Worm (Caenorhabditis elegans) whole organism, L4 larva: ENCODE results near the gene miz-1.

Experiments used
- F37D6.2 ChIP-seq: sonication (generic microtip); optimal IDR thresholded peaks from 2 replicates; lab custom pipeline; 2016; ENCODE audit warnings: mild to moderate bottlenecking, missing genetic modification characterization, missing compliant biosample characterization
- F49E8.2 ChIP-seq: sonication (generic microtip); optimal IDR thresholded peaks from 2 replicates; lab custom pipeline; 2016; ENCODE audit warnings: missing compliant biosample characterization, mild to moderate bottlenecking, missing genetic modification characterization, borderline replicate concordance
- T20F7.1 ChIP-seq: fragments of 200-800 bp; sonication (Bioruptor generic); optimal IDR thresholded peaks from 2 replicates; lab custom pipeline; 2018; ENCODE audit warnings: mild to moderate bottlenecking, missing genetic modification characterization, missing compliant biosample characterization
- T26A8.4 ChIP-seq: fragments of 200-800 bp; sonication (Bioruptor generic); IDR thresholded peaks from 2 replicates; pipeline ENCODE4 v1.3.6; 2022; ENCODE audit warnings: missing genetic modification characterization, missing compliant biosample characterization
- Y105C5A.15 ChIP-seq: fragments of 200-800 bp; sonication (Bioruptor generic); IDR thresholded peaks from 2 replicates; pipeline ENCODE4 v1.3.6; 2022; ENCODE audit warnings: missing genetic modification characterization, missing compliant biosample characterization
- Y75B8A.6 ChIP-seq: fragments of 200-800 bp; sonication (Bioruptor generic); IDR thresholded peaks from 2 replicates; pipeline ENCODE4 v1.3.6; 2022; ENCODE audit warnings: missing genetic modification reagents, missing genetic modification characterization, missing compliant biosample characterization
- arid-1 ChIP-seq: fragments of 200-800 bp; sonication (Bioruptor generic); conservative IDR thresholded peaks from 2 replicates; pipeline ENCODE4 v1.3.6; 2022; ENCODE audit warnings: missing genetic modification reagents, missing genetic modification characterization, missing compliant biosample characterization
- attf-4 ChIP-seq: sonication (generic microtip); optimal IDR thresholded peaks from 3 replicates; lab custom pipeline; 2017; ENCODE audit warnings: missing biosample characterization, missing genetic modification characterization
- ceh-44 ChIP-seq: fragments of 200-800 bp; sonication (Bioruptor generic); IDR thresholded peaks from 2 replicates; pipeline ENCODE4 v1.3.6; 2022; ENCODE audit warnings: missing genetic modification reagents, missing genetic modification characterization, missing compliant biosample characterization
- ces-1 ChIP-seq: fragments of 150-350 bp; sonication (generic microtip); optimal IDR thresholded peaks from 4 replicates; lab custom pipeline; 2014; ENCODE audit warnings: missing biosample characterization, missing genetic modification reagents, missing genetic modification characterization
- ctbp-1 ChIP-seq: fragments of 200-800 bp; sonication (Bioruptor generic); IDR thresholded peaks from 2 replicates; pipeline ENCODE4 v1.3.6; 2022; ENCODE audit warnings: missing genetic modification reagents, missing genetic modification characterization, missing compliant biosample characterization
- daf-16 ChIP-seq, 3 experiments: sonication (generic microtip); optimal IDR thresholded peaks; 2 replicates each; lab custom pipeline; 2016 to 2017; ENCODE audit warnings: missing genetic modification characterization in 3 of 3, missing genetic modification reagents in 3 of 3, mild to moderate bottlenecking in 2 of 3, missing compliant biosample characterization in 2 of 3, missing biosample characterization in 1 of 3, moderate library complexity in 1 of 3
- daf-19 ChIP-seq: fragments of 200-800 bp; sonication (Bioruptor generic); conservative IDR thresholded peaks from 2 replicates; pipeline ENCODE4 v1.3.6; 2022; ENCODE audit warnings: missing genetic modification characterization, missing compliant biosample characterization
- dpl-1 ChIP-seq: fragments of 150-350 bp; optimal IDR thresholded peaks from 2 replicates; lab custom pipeline; 2014; ENCODE audit warnings: missing biosample characterization, missing genetic modification reagents, missing genetic modification characterization
- dve-1 ChIP-seq: sonication (generic microtip); optimal IDR thresholded peaks from 2 replicates; lab custom pipeline; 2017; ENCODE audit warnings: antibody characterized with exemption, mild to moderate bottlenecking, missing genetic modification characterization, missing compliant biosample characterization; ENCODE audit not compliant: insufficient read depth
- egl-27 ChIP-seq: sonication (generic microtip); optimal IDR thresholded peaks from 3 replicates; lab custom pipeline; 2017; ENCODE audit warnings: missing biosample characterization, missing genetic modification reagents, missing genetic modification characterization
- egl-43 ChIP-seq: fragments of 200-800 bp; sonication (Bioruptor generic); IDR thresholded peaks from 2 replicates; pipeline ENCODE4 v1.3.6; 2022; ENCODE audit warnings: missing genetic modification reagents, missing genetic modification characterization, missing compliant biosample characterization
- fos-1 ChIP-seq: fragments of 150-350 bp; optimal IDR thresholded peaks from 2 replicates; lab custom pipeline; 2014; ENCODE audit warnings: missing biosample characterization, missing genetic modification characterization
- hlh-30 ChIP-seq: sonication (generic microtip); optimal IDR thresholded peaks from 2 replicates; lab custom pipeline; 2017; ENCODE audit warnings: antibody characterized with exemption, mild to moderate bottlenecking, missing genetic modification characterization, missing compliant biosample characterization; ENCODE audit not compliant: insufficient read depth
- hmg-1.1 ChIP-seq: fragments of 200-800 bp; sonication (Bioruptor generic); IDR thresholded peaks from 2 replicates; pipeline ENCODE4 v1.3.6; 2022; ENCODE audit warnings: missing genetic modification reagents, missing genetic modification characterization, missing compliant biosample characterization
- lim-7 ChIP-seq: fragments of 200-800 bp; sonication (Bioruptor generic); IDR thresholded peaks from 2 replicates; pipeline ENCODE4 v1.3.6; 2022; ENCODE audit warnings: missing genetic modification characterization, missing compliant biosample characterization
- lin-1 ChIP-seq: fragments of 200-800 bp; sonication (Bioruptor generic); IDR thresholded peaks from 2 replicates; pipeline ENCODE4 v1.3.6; 2022; ENCODE audit warnings: missing genetic modification reagents, missing genetic modification characterization, missing compliant biosample characterization
- lin-13 ChIP-seq: fragments of 150-350 bp; optimal IDR thresholded peaks from 2 replicates; lab custom pipeline; 2014; ENCODE audit warnings: missing biosample characterization, missing genetic modification reagents, missing genetic modification characterization
- lin-15B ChIP-seq: fragments of 150-350 bp; sonication (generic microtip); optimal IDR thresholded peaks from 3 replicates; lab custom pipeline; 2014; ENCODE audit warnings: missing biosample characterization, missing genetic modification characterization
- lin-38 ChIP-seq: fragments of 200-800 bp; sonication (Bioruptor generic); IDR thresholded peaks from 2 replicates; pipeline ENCODE4 v1.3.6; 2022; ENCODE audit warnings: missing genetic modification reagents, missing genetic modification characterization, missing compliant biosample characterization
- lin-39 ChIP-seq: fragments of 150-350 bp; optimal IDR thresholded peaks from 2 replicates; lab custom pipeline; 2014; ENCODE audit warnings: missing biosample characterization, missing genetic modification reagents, missing genetic modification characterization
- lsy-2 ChIP-seq, 2 experiments: fragments of 150-350 bp in 1 of 2; sonication (generic microtip) in 1 of 2; optimal IDR thresholded peaks; 2 replicates each; lab custom pipeline; 2014 to 2017; ENCODE audit warnings: missing biosample characterization in 2 of 2, missing genetic modification characterization in 2 of 2
- madf-5 ChIP-seq, 2 experiments: fragments of 200-800 bp; sonication (Bioruptor generic); IDR thresholded peaks; 2 replicates each; pipeline ENCODE4 v1.3.6; 2022; ENCODE audit warnings: missing compliant biosample characterization in 2 of 2, missing genetic modification characterization in 2 of 2
- madf-9 ChIP-seq: fragments of 200-800 bp; sonication (Bioruptor generic); conservative IDR thresholded peaks from 2 replicates; pipeline ENCODE4 v1.3.6; 2022; ENCODE audit warnings: missing genetic modification reagents, missing genetic modification characterization, missing compliant biosample characterization
- mdl-1 ChIP-seq, 2 experiments: fragments of 150-350 bp in 1 of 2; sonication (generic microtip) in 1 of 2; optimal IDR thresholded peaks; 2 replicates each; lab custom pipeline; 2014 to 2017; ENCODE audit warnings: missing biosample characterization in 2 of 2, missing genetic modification characterization in 2 of 2
- mep-1 ChIP-seq: fragments of 150-350 bp; sonication (generic microtip); optimal IDR thresholded peaks from 3 replicates; lab custom pipeline; 2014; ENCODE audit warnings: missing biosample characterization, missing genetic modification characterization
- mxl-2 ChIP-seq: fragments of 200-800 bp; sonication (Bioruptor generic); conservative IDR thresholded peaks from 2 replicates; pipeline ENCODE4 v1.3.6; 2022; ENCODE audit warnings: missing genetic modification reagents, missing genetic modification characterization, missing compliant biosample characterization
- mxl-3 ChIP-seq: fragments of 200-800 bp; sonication (Bioruptor generic); optimal IDR thresholded peaks from 2 replicates; lab custom pipeline; 2018; ENCODE audit warnings: mild to moderate bottlenecking, missing genetic modification characterization, missing compliant biosample characterization
- nhr-102 ChIP-seq: sonication (generic microtip); optimal IDR thresholded peaks from 2 replicates; lab custom pipeline; 2016; ENCODE audit warnings: mild to moderate bottlenecking, missing genetic modification characterization, moderate library complexity, missing compliant biosample characterization
- nhr-237 ChIP-seq: sonication (generic microtip); optimal IDR thresholded peaks from 2 replicates; lab custom pipeline; 2017; ENCODE audit warnings: missing biosample characterization, missing genetic modification characterization
- nhr-25 ChIP-seq: sonication (generic microtip); optimal IDR thresholded peaks from 2 replicates; lab custom pipeline; 2017; ENCODE audit warnings: missing genetic modification characterization, mild to moderate bottlenecking, missing compliant biosample characterization, antibody characterized with exemption, moderate library complexity, borderline replicate concordance; ENCODE audit not compliant: insufficient read depth
- nhr-28 ChIP-seq: fragments of 150-350 bp; optimal IDR thresholded peaks from 2 replicates; lab custom pipeline; 2014; ENCODE audit warnings: missing biosample characterization, missing genetic modification characterization
- nhr-41 ChIP-seq: fragments of 200-800 bp; sonication (Bioruptor generic); IDR thresholded peaks from 2 replicates; pipeline ENCODE4 v1.3.6; 2022; ENCODE audit warnings: missing genetic modification reagents, missing genetic modification characterization, missing compliant biosample characterization
- nhr-42 ChIP-seq: fragments of 200-800 bp; sonication (Bioruptor generic); IDR thresholded peaks from 2 replicates; pipeline ENCODE4 v1.3.6; 2022; ENCODE audit warnings: missing genetic modification characterization, missing compliant biosample characterization
- skn-1 ChIP-seq: fragments of 150-350 bp; optimal IDR thresholded peaks from 2 replicates; lab custom pipeline; 2014; ENCODE audit warnings: missing biosample characterization, missing genetic modification characterization
- snpc-1.2 ChIP-seq: fragments of 200-800 bp; sonication (Bioruptor generic); IDR thresholded peaks from 2 replicates; pipeline ENCODE4 v1.3.6; 2022; ENCODE audit warnings: missing genetic modification reagents, missing genetic modification characterization, missing compliant biosample characterization
- spr-3 ChIP-seq: fragments of 200-800 bp; sonication (Bioruptor generic); optimal IDR thresholded peaks from 2 replicates; lab custom pipeline; 2018; ENCODE audit warnings: mild to moderate bottlenecking, missing genetic modification characterization, missing compliant biosample characterization
- unc-62 ChIP-seq, 3 experiments: fragments of 150-350 bp in 1 of 3; sonication (generic microtip); optimal IDR thresholded peaks in 2 of 3; peaks in 1 of 3; 1 replicate in 1 of 3; 2 replicates in 2 of 3; lab custom pipeline; 2014 to 2017; ENCODE audit warnings: missing biosample characterization in 3 of 3, missing genetic modification characterization in 3 of 3, missing genetic modification reagents in 3 of 3, missing genotype in 1 of 3
- vab-7 ChIP-seq: fragments of 200-800 bp; sonication (Bioruptor generic); IDR thresholded peaks from 2 replicates; pipeline ENCODE4 v1.3.6; 2022; ENCODE audit warnings: missing genetic modification reagents, missing genetic modification characterization, missing compliant biosample characterization
- zfp-3 ChIP-seq: fragments of 200-800 bp; sonication (Bioruptor generic); conservative IDR thresholded peaks from 2 replicates; pipeline ENCODE4 v1.3.6; 2022; ENCODE audit warnings: missing genetic modification reagents, missing genetic modification characterization, missing compliant biosample characterization
- ztf-7 ChIP-seq: fragments of 150-350 bp; optimal IDR thresholded peaks from 2 replicates; lab custom pipeline; 2014; ENCODE audit warnings: missing biosample characterization, missing genetic modification characterization

The miz-1 gene

ce11 chrIV:10777076-10777475 is 35.1 kb upstream of the miz-1 start (continued):
- TF ChIP-seq mxl-2 (GFP tag; lab: Robert Waterston, UW) (0 out of 2 replicates have a peak, but pooled peaks have one; percentile 49), F49E8.2 (no peak), ztf-7 (tag; lab: Kevin White, UChicago) (no peak), Y75B8A.6 (GFP tag; lab: Robert Waterston, UW) (no peak), hmg-1.1 (GFP tag; lab: Robert Waterston, UW) (no peak), madf-5 (GFP tag; IDR thresholded peaks at IDR 0.05; lab: Robert Waterston, UW) (no peak), dpl-1 (GFP tag; lab: Kevin White, UChicago) (no peak), daf-19 (GFP tag; lab: Robert Waterston, UW) (no peak), Y105C5A.15 (no peak), nhr-237 (tag; lab: Kevin White, UChicago) (no peak), ces-1 (GFP tag; lab: Kevin White, UChicago) (no peak), nhr-41 (GFP tag; lab: Robert Waterston, UW) (no peak), egl-27 (tag; lab: Kevin White, UChicago) (no peak), spr-3 (GFP tag; lab: Kevin White, UChicago) (no peak), mdl-1 (tag; optimal IDR thresholded peaks at IDR 0.05; lab: Kevin White, UChicago) (no peak), egl-43 (GFP tag; lab: Robert Waterston, UW) (no peak), zfp-3 (GFP tag; lab: Robert Waterston, UW) (no peak), T20F7.1 (GFP tag; lab: Kevin White, UChicago) (no peak), lin-39 (tag; lab: Kevin White, UChicago) (no peak), lin-13 (no peak), nhr-28 (tag; lab: Kevin White, UChicago) (peak; percentile 7), hlh-30 (tag; lab: Kevin White, UChicago) (peak; percentile 17), lim-7 (GFP tag; lab: Robert Waterston, UW) (no peak), lin-38 (GFP tag; lab: Robert Waterston, UW) (no peak), F37D6.2 (no peak), vab-7 (GFP tag; lab: Robert Waterston, UW) (no peak), lin-1 (GFP tag; lab: Robert Waterston, UW) (no peak), ceh-44 (no peak), unc-62 (GFP tag; optimal IDR thresholded peaks at IDR 0.05 in 1 of 2; lab: Kevin White, UChicago) (peak in 1 of 2 experiments; percentile 66), unc-62 (tag; optimal IDR thresholded peaks at IDR 0.05; lab: Kevin White, UChicago) (no peak)

- TF ChIP-seq spr-3 (GFP tag; lab: Kevin White, UChicago) (no peak), lin-13 (no peak), snpc-1.2 (0 out of 2 replicates have a peak, but pooled peaks have one; percentile 14)
- TF ChIP-seq, all 104 proteins: peak for 1
Measured at ce11 chrIV:10777600-10777999, 34.6 kb upstream of the miz-1 start.

- TF ChIP-seq arid-1 (0 out of 2 replicates have a peak, but pooled peaks have one; percentile 29), ces-1 (GFP tag; lab: Kevin White, UChicago) (no peak), dve-1 (tag; lab: Kevin White, UChicago) (no peak), skn-1 (no peak), daf-16 (GFP tag; optimal IDR thresholded peaks at IDR 0.05; lab: Kevin White, UChicago) (no peak), daf-16 (tag; optimal IDR thresholded peaks at IDR 0.05; lab: Kevin White, UChicago) (no peak), nhr-102 (tag; lab: Kevin White, UChicago) (peak; percentile 8), nhr-25 (peak; percentile 19), lin-38 (GFP tag; lab: Robert Waterston, UW) (0 out of 2 replicates have a peak, but pooled peaks have one; percentile 12), lim-7 (GFP tag; lab: Robert Waterston, UW) (0 out of 2 replicates have a peak, but pooled peaks have one; percentile 28), daf-19 (GFP tag; lab: Robert Waterston, UW) (no peak), attf-4 (tag; lab: Kevin White, UChicago) (no peak), lsy-2 (tag; optimal IDR thresholded peaks at IDR 0.05; lab: Kevin White, UChicago) (peak in 1 of 2 experiments; percentile 26), mxl-3 (GFP tag; lab: Kevin White, UChicago) (no peak), ctbp-1 (GFP tag; lab: Robert Waterston, UW) (peak; percentile 57; the same call in 1 of the 2 replicates), lin-15B (no peak), mep-1 (tag; lab: Kevin White, UChicago) (peak; percentile 22), zfp-3 (GFP tag; lab: Robert Waterston, UW) (0 out of 2 replicates have a peak, but pooled peaks have one; percentile 55), T26A8.4 (peak; percentile 86), nhr-42 (GFP tag; lab: Robert Waterston, UW) (0 out of 2 replicates have a peak, but pooled peaks have one; percentile 39), madf-9 (GFP tag; lab: Robert Waterston, UW) (0 out of 2 replicates have a peak, but pooled peaks have one; percentile 17), fos-1 (tag; lab: Kevin White, UChicago) (no peak)
Measured at ce11 chrIV:10778582-10778981, 33.6 kb upstream of the miz-1 start.
